Fruit fly (Drosophila melanogaster): ENCODE measurements around the gene Ir85a.
A peak's percentile ranks its signal among the peaks of the same experiment; 100 is the strongest.

Gene Ir85a

DNA sequence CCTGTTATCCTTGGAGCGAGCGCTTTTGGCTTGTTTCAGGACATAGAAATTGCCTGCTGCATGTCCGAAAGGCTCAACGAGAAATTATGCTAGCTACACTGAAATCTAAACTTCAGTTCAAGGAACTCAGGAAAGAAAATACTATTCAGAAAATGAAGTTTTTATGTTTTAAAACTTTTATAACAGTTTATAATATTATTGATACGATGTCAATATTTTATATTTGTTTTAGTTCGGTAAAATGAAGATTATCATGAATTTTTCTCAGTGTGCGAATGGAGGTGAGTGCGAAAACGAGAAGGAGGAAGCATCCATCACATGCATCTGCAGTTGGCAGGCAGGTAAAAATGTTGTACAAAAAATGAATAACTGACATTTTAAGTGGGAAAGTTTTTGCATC is 48.1 kb upstream of the Ir85a start (continued):
- TF ChIP-seq CG11093 (GFP tag; IDR thresholded peaks at IDR 0.05) (peak; percentile 54; the same call in 2 of the 3 replicates), E2f1 (GFP tag; IDR thresholded peaks at IDR 0.05) (peak; percentile 56; the same call in 1 of the 2 replicates), wdn (GFP tag; IDR thresholded peaks at IDR 0.05) (0 out of 2 replicates have a peak, but pooled peaks have one; percentile 4), CG9932 (GFP tag; IDR thresholded peaks at IDR 0.05) (peak; percentile 36; the same call in 1 of the 2 replicates), Mrtf (GFP tag; IDR thresholded peaks at IDR 0.05) (no peak), CG17612 (GFP tag; IDR thresholded peaks at IDR 0.05) (no peak), CG13624 (GFP tag; optimal IDR thresholded peaks at IDR 0.05) (no peak), CG17328 (GFP tag; IDR thresholded peaks at IDR 0.05) (peak; percentile 71), Hr39 (optimal IDR thresholded peaks at IDR 0.05) (no peak), D19A (tag; optimal IDR thresholded peaks at IDR 0.05) (peak; percentile 69), CG4820 (GFP tag; optimal IDR thresholded peaks at IDR 0.05) (peak; percentile 65), CG1832 (GFP tag; optimal IDR thresholded peaks at IDR 0.05) (no peak), D (optimal IDR thresholded peaks at IDR 0.05) (no peak), D (GFP tag; optimal IDR thresholded peaks at IDR 0.05) (peak; percentile 38), CG32532 (GFP tag; IDR thresholded peaks at IDR 0.05) (peak; percentile 40; the same call in 1 of the 2 replicates), BEAF-32 (GFP tag; optimal IDR thresholded peaks at IDR 0.05) (no peak), CG3281 (GFP tag; optimal IDR thresholded peaks at IDR 0.05) (peak; percentile 38), CG2712 (tag; optimal IDR thresholded peaks at IDR 0.05) (peak; percentile 76), stwl (tag; optimal IDR thresholded peaks at IDR 0.05) (peak; percentile 15), CG15696 (tag; optimal IDR thresholded peaks at IDR 0.05) (peak; percentile 54), CG31224 (GFP tag; IDR thresholded peaks at IDR 0.05) (peak; percentile 47; the same call in 1 of the 2 replicates), Doc3 (GFP tag; IDR thresholded peaks at IDR 0.05; ENCODE audit: partially characterized antibody) (no peak), CG6813 (GFP tag; optimal IDR thresholded peaks at IDR 0.05) (peak; percentile 45), mam (GFP tag; optimal IDR thresholded peaks at IDR 0.05) (no peak), CG11560 (tag; IDR thresholded peaks at IDR 0.05) (no peak), gcm2 (GFP tag; optimal IDR thresholded peaks at IDR 0.05) (no peak), ewg (GFP tag; optimal IDR thresholded peaks at IDR 0.05) (peak; percentile 33), CG17385 (GFP tag; optimal IDR thresholded peaks at IDR 0.05) (peak; percentile 64), Dbx (GFP tag; IDR thresholded peaks at IDR 0.05) (no peak), CG17568 (GFP tag; optimal IDR thresholded peaks at IDR 0.05) (peak; percentile 35), en (GFP tag; optimal IDR thresholded peaks at IDR 0.05) (no peak), CG9437 (GFP tag; optimal IDR thresholded peaks at IDR 0.05) (no peak), sc (optimal IDR thresholded peaks at IDR 0.05) (no peak), sc (GFP tag; optimal IDR thresholded peaks at IDR 0.05) (peak; percentile 41), CG9215 (GFP tag; IDR thresholded peaks at IDR 0.05) (no peak), Dfd (GFP tag; optimal IDR thresholded peaks at IDR 0.05) (no peak), Mad (GFP tag; optimal IDR thresholded peaks at IDR 0.05) (peak; percentile 55), CG2889 (GFP tag; IDR thresholded peaks at IDR 0.05) (no peak), dm (GFP tag; optimal IDR thresholded peaks at IDR 0.05) (no peak), pnt (GFP tag; optimal IDR thresholded peaks at IDR 0.05) (no peak), Dip3 (GFP tag; optimal IDR thresholded peaks at IDR 0.05) (no peak), CG4707 (GFP tag; optimal IDR thresholded peaks at IDR 0.05) (peak; percentile 28), CG4730 (GFP tag; IDR thresholded peaks at IDR 0.05) (peak; percentile 40; the same call in 1 of the 2 replicates), CG7963 (GFP tag; IDR thresholded peaks at IDR 0.05; ENCODE audit: partially characterized antibody) (no peak), PHDP (tag; optimal IDR thresholded peaks at IDR 0.05) (peak; percentile 76), CG17186 (GFP tag; optimal IDR thresholded peaks at IDR 0.05) (no peak), tll (GFP tag; optimal IDR thresholded peaks at IDR 0.05) (no peak), pzg (GFP tag; optimal IDR thresholded peaks at IDR 0.05) (no peak), lilli (GFP tag; optimal IDR thresholded peaks at IDR 0.05) (peak; percentile 58), corto (GFP tag; optimal IDR thresholded peaks at IDR 0.05) (no peak), Trl (optimal IDR thresholded peaks at IDR 0.05) (no peak), Trl (GFP tag; optimal IDR thresholded peaks at IDR 0.05) (no peak)

Measured in whole organism, embryonic.